Worm (Caenorhabditis elegans) whole organism, L3 larva: ENCODE measurements around the gene efl-3.

ENCODE experiments used
- R02D3.7 ChIP-seq: fragments of 150-350 bp; optimal IDR thresholded peaks from 2 replicates; lab custom pipeline; 2014; ENCODE audit warnings: missing biosample characterization, missing genetic modification characterization
- ZK546.5 ChIP-seq: sonication (generic microtip); optimal IDR thresholded peaks from 2 replicates; lab custom pipeline; 2017; ENCODE audit warnings: missing biosample characterization, missing genetic modification characterization
- aly-2 ChIP-seq: fragments of 150-350 bp; optimal IDR thresholded peaks from 2 replicates; lab custom pipeline; 2014; ENCODE audit warnings: missing biosample characterization, missing genetic modification characterization
- ama-1 ChIP-seq: fragments of 150-350 bp; optimal IDR thresholded peaks from 2 replicates; lab custom pipeline; 2018
- ceh-16 ChIP-seq: sonication (generic microtip); optimal IDR thresholded peaks from 2 replicates; lab custom pipeline; 2017; ENCODE audit warnings: missing biosample characterization, missing genetic modification characterization
- ceh-82 ChIP-seq: fragments of 150-350 bp; optimal IDR thresholded peaks from 2 replicates; lab custom pipeline; 2014; ENCODE audit warnings: missing biosample characterization, missing genetic modification characterization
- ceh-9 ChIP-seq: sonication (generic microtip); optimal IDR thresholded peaks from 2 replicates; lab custom pipeline; 2018; ENCODE audit warnings: missing biosample characterization, missing genetic modification characterization
- egl-27 ChIP-seq: sonication (generic microtip); optimal IDR thresholded peaks from 4 replicates; lab custom pipeline; 2017; ENCODE audit warnings: missing biosample characterization, missing genetic modification reagents, missing genetic modification characterization
- elt-1 ChIP-seq: fragments of 150-350 bp; optimal IDR thresholded peaks from 2 replicates; lab custom pipeline; 2014; ENCODE audit warnings: missing biosample characterization, missing genetic modification characterization
- elt-2 ChIP-seq: sonication (generic microtip); optimal IDR thresholded peaks from 2 replicates; lab custom pipeline; 2016; ENCODE audit warnings: missing genetic modification reagents, mild to moderate bottlenecking, missing genetic modification characterization, missing compliant biosample characterization
- elt-3 ChIP-seq, 3 experiments: fragments of 150-350 bp in 1 of 3; sonication (generic microtip) in 2 of 3; optimal IDR thresholded peaks; 2 replicates in 2 of 3; 4 replicates in 1 of 3; lab custom pipeline; 2014 to 2017; ENCODE audit warnings: missing biosample characterization in 3 of 3, missing genetic modification characterization in 3 of 3
- fos-1 ChIP-seq: fragments of 150-350 bp; optimal IDR thresholded peaks from 2 replicates; lab custom pipeline; 2014; ENCODE audit warnings: missing biosample characterization, missing genetic modification characterization
- hmg-11 ChIP-seq: sonication (generic microtip); optimal IDR thresholded peaks from 2 replicates; lab custom pipeline; 2016; ENCODE audit warnings: missing genetic modification characterization, missing compliant biosample characterization
- jun-1 ChIP-seq: fragments of 150-350 bp; optimal IDR thresholded peaks from 2 replicates; lab custom pipeline; 2014; ENCODE audit warnings: missing biosample characterization, missing genetic modification reagents, missing genetic modification characterization
- lin-15B ChIP-seq: fragments of 150-350 bp; optimal IDR thresholded peaks from 2 replicates; lab custom pipeline; 2014; ENCODE audit warnings: missing biosample characterization, missing genetic modification characterization
- lin-39 ChIP-seq: fragments of 150-350 bp; optimal IDR thresholded peaks from 2 replicates; lab custom pipeline; 2018; ENCODE audit warnings: missing biosample characterization, missing genetic modification reagents, missing genetic modification characterization
- lsy-12 ChIP-seq: sonication (generic microtip); optimal IDR thresholded peaks from 2 replicates; lab custom pipeline; 2016; ENCODE audit warnings: mild to moderate bottlenecking, missing genetic modification characterization, missing compliant biosample characterization
- nhr-23 ChIP-seq: fragments of 150-350 bp; optimal IDR thresholded peaks from 2 replicates; lab custom pipeline; 2014; ENCODE audit warnings: missing biosample characterization, missing genetic modification reagents, missing genetic modification characterization
- nhr-43 ChIP-seq: sonication (generic microtip); optimal IDR thresholded peaks from 2 replicates; lab custom pipeline; 2016; ENCODE audit warnings: mild to moderate bottlenecking, missing genetic modification characterization, missing compliant biosample characterization; ENCODE audit not compliant: poor library complexity, severe bottlenecking
- nhr-76 ChIP-seq: fragments of 150-350 bp; sonication (generic microtip); optimal IDR thresholded peaks from 5 replicates; lab custom pipeline; 2014; ENCODE audit warnings: missing biosample characterization, missing genetic modification characterization
- pha-4 ChIP-seq: fragments of 150-350 bp; optimal IDR thresholded peaks from 2 replicates; lab custom pipeline; 2014; ENCODE audit warnings: missing biosample characterization, missing genetic modification reagents, missing genetic modification characterization
- skn-1 ChIP-seq: fragments of 150-350 bp; optimal IDR thresholded peaks from 2 replicates; lab custom pipeline; 2014; ENCODE audit warnings: missing biosample characterization, missing genetic modification characterization
- snpc-4 ChIP-seq: fragments of 150-350 bp; optimal IDR thresholded peaks from 2 replicates; lab custom pipeline; 2014; ENCODE audit warnings: missing biosample characterization, missing genetic modification characterization
- tbx-2 ChIP-seq: sonication (generic microtip); optimal IDR thresholded peaks from 2 replicates; lab custom pipeline; 2016; ENCODE audit warnings: mild to moderate bottlenecking, missing genetic modification characterization, missing compliant biosample characterization
- unc-39 ChIP-seq: sonication (generic microtip); optimal IDR thresholded peaks from 4 replicates; lab custom pipeline; 2017; ENCODE audit warnings: missing biosample characterization, missing genetic modification characterization
- unc-62 ChIP-seq: fragments of 150-350 bp; sonication (generic microtip); optimal IDR thresholded peaks from 4 replicates; lab custom pipeline; 2014; ENCODE audit warnings: missing biosample characterization, missing genetic modification reagents, missing genetic modification characterization
- zag-1 ChIP-seq: fragments of 150-350 bp; optimal IDR thresholded peaks from 2 replicates; lab custom pipeline; 2014; ENCODE audit warnings: missing biosample characterization, missing genetic modification characterization

Gene efl-3

ce11 chrII:8464448-8464898 lies 52.0 kb downstream of the efl-3 start, which contains the start of gene fars-3:
fars-3 (plus strand) TSS chrII:8464848.
- no peak for TF ChIP-seq ceh-82
- no peak for TF ChIP-seq skn-1 (tag; lab: Kevin White, UChicago)
- no peak for TF ChIP-seq hmg-11
- TF ChIP-seq ama-1 (lab: Kevin White, UChicago) = no peak
- no peak for TF ChIP-seq tbx-2
- peak; percentile 6 for TF ChIP-seq nhr-43 (tag; lab: Kevin White, UChicago)
- TF ChIP-seq R02D3.7 (tag; lab: Kevin White, UChicago) = no peak
- no peak for TF ChIP-seq nhr-76
- TF ChIP-seq nhr-23 (tag; lab: Kevin White, UChicago) = peak; percentile 52
- TF ChIP-seq egl-27 = no peak
- no peak for TF ChIP-seq elt-3 (tag; optimal IDR thresholded peaks at IDR 0.05; lab: Kevin White, UChicago)
- no peak for TF ChIP-seq aly-2
- TF ChIP-seq unc-62 (GFP tag; lab: Kevin White, UChicago) = no peak
- TF ChIP-seq unc-39 (tag; lab: Kevin White, UChicago) = no peak
- no peak for TF ChIP-seq ceh-16 (tag; lab: Kevin White, UChicago)
- no peak for TF ChIP-seq zag-1 (tag; lab: Kevin White, UChicago)
- TF ChIP-seq elt-1 (tag; lab: Kevin White, UChicago) = no peak
- TF ChIP-seq lin-39 = no peak
- TF ChIP-seq ZK546.5 (tag; lab: Kevin White, UChicago) = no peak
- no peak for TF ChIP-seq snpc-4
- peak; percentile 56 for TF ChIP-seq pha-4 (tag; lab: Kevin White, UChicago)
- TF ChIP-seq lin-15B (tag; lab: Kevin White, UChicago) = peak; percentile 8
- TF ChIP-seq ceh-9 (tag; lab: Kevin White, UChicago) = no peak
- no peak for TF ChIP-seq jun-1 (tag; lab: Kevin White, UChicago)
- TF ChIP-seq elt-2 (tag; lab: Kevin White, UChicago) = peak; percentile 22
- no peak for TF ChIP-seq fos-1 (tag; lab: Kevin White, UChicago)
- no peak for TF ChIP-seq lsy-12 (tag; lab: Kevin White, UChicago)
- TF ChIP-seq, all 47 proteins: peak for 5
